Worm (Caenorhabditis elegans) whole organism, L1 larva: ENCODE data around the gene Y53C12A.11.

Experiments used
- ceh-88 ChIP-seq: fragments of 200-800 bp; sonication (Bioruptor generic); IDR thresholded peaks from 2 replicates; pipeline ENCODE4 v1.3.6; 2022; ENCODE audit warnings: missing genetic modification characterization, missing compliant biosample characterization
- lsy-2 ChIP-seq, 2 experiments: fragments of 150-350 bp; optimal IDR thresholded peaks; 2 replicates each; lab custom pipeline; 2014; ENCODE audit warnings: missing biosample characterization in 2 of 2, missing genetic modification characterization in 2 of 2
- mef-2 ChIP-seq: fragments of 150-350 bp; optimal IDR thresholded peaks from 2 replicates; lab custom pipeline; 2014; ENCODE audit warnings: missing biosample characterization, missing genetic modification characterization
- nhr-12 ChIP-seq: sonication (generic microtip); optimal IDR thresholded peaks from 2 replicates; lab custom pipeline; 2017; ENCODE audit warnings: missing biosample characterization, missing genetic modification characterization
- snpc-4 ChIP-seq: fragments of 150-350 bp; optimal IDR thresholded peaks from 2 replicates; lab custom pipeline; 2014; ENCODE audit warnings: missing biosample characterization, missing genetic modification characterization
- tbx-2 ChIP-seq: sonication (generic microtip); optimal IDR thresholded peaks from 2 replicates; lab custom pipeline; 2016; ENCODE audit warnings: missing genetic modification characterization, missing compliant biosample characterization

ce11 chrII:9738820-9739219, 20.3 kb upstream of the Y53C12A.11 start:
- TF ChIP-seq snpc-4 (tag; lab: Kevin White, UChicago) = no peak
- no peak for TF ChIP-seq lsy-2 (tag; optimal IDR thresholded peaks at IDR 0.05; lab: Kevin White, UChicago)
- no peak for TF ChIP-seq tbx-2 (tag; lab: Kevin White, UChicago)
- TF ChIP-seq nhr-12 (tag; lab: Kevin White, UChicago) = no peak
- no peak for TF ChIP-seq ceh-88 (GFP tag; lab: Robert Waterston, UW)
- TF ChIP-seq mef-2 = no peak
